Fruit fly (Drosophila melanogaster): ENCODE data around the gene CG18596.

CG18596 gene

dm6 chr3R:22400246-22400645 is 24.5 kb downstream of the CG18596 start:
- TF ChIP-seq noc (tag; optimal IDR thresholded peaks at IDR 0.05) = no peak

DNA sequence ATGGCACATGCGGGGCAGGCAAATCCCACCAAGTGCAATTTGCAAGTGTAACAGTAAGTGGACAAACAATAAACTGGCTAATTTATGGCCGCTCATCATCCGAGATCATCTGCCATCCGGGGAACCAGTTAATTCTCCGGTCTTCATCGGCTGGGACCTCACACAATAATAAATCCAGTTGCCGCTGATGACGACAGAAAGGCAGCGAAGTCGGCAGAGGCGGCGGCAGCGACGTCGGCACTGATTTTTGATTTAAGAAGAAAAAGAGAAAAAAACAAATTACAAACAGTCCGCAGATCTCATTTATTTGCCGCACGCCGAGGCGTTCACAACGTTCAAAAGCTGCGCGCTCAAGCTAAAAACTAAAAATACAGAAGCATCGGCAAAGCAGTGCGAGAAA is 26.6 kb downstream of the CG18596 start, which contains the start of gene CG13856:
TSS of gene CG13856 (plus strand) at position 301 of the 400 bp plus-strand sequence.
- no peak for TF ChIP-seq noc (tag; optimal IDR thresholded peaks at IDR 0.05)

DNA sequence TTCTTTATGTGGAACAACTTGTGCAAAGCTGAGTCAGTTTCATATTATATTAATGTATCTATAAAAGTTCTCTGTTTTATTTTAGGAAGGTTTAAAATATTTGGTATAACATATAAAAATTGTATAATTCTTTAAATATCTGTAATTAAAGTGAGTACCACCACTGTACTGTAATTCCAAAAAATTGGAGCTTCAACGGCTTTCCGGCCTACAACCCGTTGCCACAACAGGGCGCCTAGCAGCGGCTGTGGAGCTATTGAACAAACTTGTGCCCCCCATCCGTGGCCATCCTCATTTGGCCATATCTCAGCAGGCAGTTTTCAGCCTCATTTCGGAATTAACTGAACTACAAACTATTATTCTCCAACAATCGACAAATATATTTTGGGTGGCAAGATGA is 29.9 kb downstream of the CG18596 start, which contains the start of gene CG13855:
TSS of gene CG13855 (plus strand) at position 301 of the 400 bp plus-strand sequence.
- no peak for TF ChIP-seq noc (tag; optimal IDR thresholded peaks at IDR 0.05)

dm6 chr3R:22410537-22411360 is 35.0 kb downstream of the CG18596 start, which contains the start of the genes CG13850 and lqfR:
Gene CG13850 (minus strand): TSS chr3R:22410915.
Gene lqfR (plus strand): TSS chr3R:22411301.
- TF ChIP-seq noc (tag; optimal IDR thresholded peaks at IDR 0.05) = peak; percentile 66

- TF ChIP-seq noc (tag; optimal IDR thresholded peaks at IDR 0.05) = peak; percentile 30
Observed at dm6 chr3R:22411879-22412587, 36.3 kb downstream of the CG18596 start.

DNA sequence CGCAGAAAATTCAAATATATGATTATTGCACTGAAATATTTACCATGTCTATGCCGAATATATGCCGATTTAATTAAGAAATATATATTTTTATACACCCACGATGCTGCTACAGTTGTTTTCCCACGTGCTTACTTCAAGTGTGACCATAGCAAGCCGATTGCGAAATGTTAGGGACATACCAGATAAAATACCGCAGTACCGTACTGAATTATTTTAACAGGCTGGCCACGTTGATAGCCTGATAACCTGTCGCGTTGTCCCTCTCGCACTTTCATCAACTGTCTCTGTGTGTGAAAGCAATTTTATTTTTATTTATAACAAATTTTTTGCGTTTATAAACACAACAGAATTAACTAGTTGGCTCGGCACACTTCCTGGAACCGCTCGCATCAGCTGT is 45.2 kb downstream of the CG18596 start, which contains the start of the genes Nop56 and mats:
TSS of gene Nop56 (minus strand) at position 158 of the 400 bp plus-strand sequence.
TSS of gene mats (plus strand) at position 251 of the 400 bp plus-strand sequence.
- peak; percentile 9 for TF ChIP-seq noc (tag; optimal IDR thresholded peaks at IDR 0.05)

dm6 chr3R:22421618-22422017 is 45.9 kb downstream of the CG18596 start:
- peak; percentile 78 for TF ChIP-seq noc (tag; optimal IDR thresholded peaks at IDR 0.05)

DNA sequence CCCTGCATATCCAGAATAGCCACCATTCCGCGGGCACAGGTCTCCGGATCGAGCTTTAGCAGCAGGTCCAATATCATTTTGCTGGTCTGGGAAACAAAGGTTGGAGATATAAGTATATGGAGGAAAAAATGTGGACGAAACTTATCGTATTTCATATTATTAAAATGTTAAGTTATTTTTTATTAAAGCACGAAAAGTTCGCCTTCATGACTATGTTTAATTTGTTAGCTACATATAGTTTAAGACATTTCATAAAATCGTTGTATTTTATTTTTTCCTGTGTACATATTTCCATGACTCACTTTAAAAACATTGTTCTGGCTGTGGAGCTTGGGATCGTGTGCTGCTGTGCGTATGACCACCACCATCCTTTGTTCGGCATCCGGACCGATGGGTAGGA is 48.3 kb downstream of the CG18596 start:
- TF ChIP-seq noc (tag; optimal IDR thresholded peaks at IDR 0.05) = no peak

- no peak for TF ChIP-seq noc (tag; optimal IDR thresholded peaks at IDR 0.05)
Observed at dm6 chr3R:22424602-22425190, 49.0 kb downstream of the CG18596 start, which contains the start of gene pinta. Gene pinta (minus strand): TSS chr3R:22424929.

Measured in whole organism, larva.